Worm (Caenorhabditis elegans) whole organism, mixed stage, embryonic: ENCODE results near the gene Y82E9BR.8.

Experiments used
- elt-3 ChIP-seq: fragments of 150-350 bp; optimal IDR thresholded peaks from 2 replicates; lab custom pipeline; 2014; ENCODE audit warnings: missing biosample characterization, missing genetic modification characterization
- lin-32 ChIP-seq: fragments of 200-800 bp; sonication (Bioruptor generic); optimal IDR thresholded peaks from 2 replicates; lab custom pipeline; 2018; ENCODE audit warnings: mild to moderate bottlenecking, missing genetic modification characterization, missing compliant biosample characterization

DNA sequence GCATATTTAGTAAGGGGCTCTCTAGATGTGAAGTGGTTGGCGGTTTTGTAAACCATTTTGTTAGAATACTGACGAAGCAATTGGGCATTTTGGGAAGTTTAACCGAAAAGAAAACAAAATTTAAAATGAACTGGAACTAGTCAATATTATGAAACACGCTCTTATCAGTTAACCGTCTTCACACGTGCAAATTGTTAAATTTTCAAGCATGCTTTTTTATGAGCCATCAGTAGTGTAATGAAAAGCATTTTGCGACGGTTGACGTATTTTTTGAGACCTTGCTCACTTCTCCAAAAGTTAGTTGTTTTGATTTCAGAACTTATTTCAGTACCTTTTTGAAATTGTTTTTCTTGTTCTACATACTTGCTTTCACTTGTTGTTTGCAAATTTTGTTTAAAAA lies 8.6 kb downstream of the Y82E9BR.8 start, which contains the start of gene fbxa-25:
- no peak for TF ChIP-seq lin-32 (GFP tag; lab: Kevin White, UChicago)
- TF ChIP-seq elt-3 (tag; lab: Kevin White, UChicago): no peak
